Worm (Caenorhabditis elegans): ENCODE data around the gene F14D7.18.

- TF ChIP-seq elt-1 (tag; optimal IDR thresholded peaks at IDR 0.05; ENCODE audit: borderline replicate concordance, insufficient read depth) (no peak), pha-4 (tag; optimal IDR thresholded peaks at IDR 0.05) (no peak), nhr-28 (tag; optimal IDR thresholded peaks at IDR 0.05) (no peak), lsy-2 (tag; optimal IDR thresholded peaks at IDR 0.05) (no peak)
These were observed at the start of gene F14D7.18 for ce11 chrV:14290636-14291035.

Data from whole organism, mixed stage, embryonic.